Worm (Caenorhabditis elegans) whole organism, L4 larva: Measurements from ENCODE around the gene D1053.4.

Source experiments
- F49E8.2 ChIP-seq: sonication (generic microtip); optimal IDR thresholded peaks from 2 replicates; lab custom pipeline; 2016; ENCODE audit warnings: missing compliant biosample characterization, mild to moderate bottlenecking, missing genetic modification characterization, borderline replicate concordance
- aha-1 ChIP-seq: fragments of 150-350 bp; peaks from one replicate; lab custom pipeline; 2014; ENCODE audit warnings: missing biosample characterization, missing genetic modification characterization
- aly-2 ChIP-seq: sonication (generic microtip); optimal IDR thresholded peaks from 2 replicates; lab custom pipeline; 2018; ENCODE audit warnings: missing biosample characterization, missing genetic modification characterization
- ama-1 ChIP-seq: fragments of 150-350 bp; optimal IDR thresholded peaks from 2 replicates; lab custom pipeline; 2014; ENCODE audit warnings: inconsistent platforms, mixed read lengths
- ceh-82 ChIP-seq: sonication (generic microtip); optimal IDR thresholded peaks from 2 replicates; lab custom pipeline; 2017; ENCODE audit warnings: missing biosample characterization, missing genetic modification characterization
- ces-1 ChIP-seq: fragments of 150-350 bp; sonication (generic microtip); optimal IDR thresholded peaks from 4 replicates; lab custom pipeline; 2014; ENCODE audit warnings: missing biosample characterization, missing genetic modification reagents, missing genetic modification characterization
- fos-1 ChIP-seq: fragments of 150-350 bp; optimal IDR thresholded peaks from 2 replicates; lab custom pipeline; 2014; ENCODE audit warnings: missing biosample characterization, missing genetic modification characterization
- madf-5 ChIP-seq, 2 experiments: fragments of 200-800 bp; sonication (Bioruptor generic); IDR thresholded peaks; 2 replicates each; pipeline ENCODE4 v1.3.6; 2022; ENCODE audit warnings: missing compliant biosample characterization in 2 of 2, missing genetic modification characterization in 2 of 2
- pqm-1 ChIP-seq: sonication (generic microtip); optimal IDR thresholded peaks from 2 replicates; lab custom pipeline; 2017; ENCODE audit warnings: missing biosample characterization, missing genetic modification characterization

- TF ChIP-seq aha-1 (tag; lab: Kevin White, UChicago) (no peak), aly-2 (no peak), pqm-1 (tag; lab: Kevin White, UChicago) (no peak), fos-1 (no peak), madf-5 (GFP tag; IDR thresholded peaks at IDR 0.05; lab: Robert Waterston, UW) (no peak), F49E8.2 (tag; lab: Kevin White, UChicago) (no peak), ces-1 (no peak), ceh-82 (tag; lab: Kevin White, UChicago) (no peak), ama-1 (no peak)
Observed at ce11 chrX:11758809-11759208, 35.2 kb upstream of the D1053.4 start, which contains the start of gene lact-7.
